Worm (Caenorhabditis elegans) whole organism, early embryonic: Measurements from ENCODE around the gene sra-35.

Source experiments
- B0310.2 ChIP-seq: sonication (generic microtip); optimal IDR thresholded peaks from 2 replicates; lab custom pipeline; 2016; ENCODE audit warnings: mild to moderate bottlenecking, missing genetic modification characterization, missing compliant biosample characterization
- F13C5.2 ChIP-seq: sonication (generic microtip); optimal IDR thresholded peaks from 2 replicates; lab custom pipeline; 2017; ENCODE audit warnings: mild to moderate bottlenecking, missing genetic modification characterization, inconsistent platforms, missing compliant biosample characterization
- aly-1 ChIP-seq: sonication (generic microtip); optimal IDR thresholded peaks from 2 replicates; lab custom pipeline; 2016; ENCODE audit warnings: missing genetic modification characterization, missing compliant biosample characterization
- ama-1 ChIP-seq: fragments of 150-350 bp; optimal IDR thresholded peaks from 2 replicates; lab custom pipeline; 2014
- ceh-13 ChIP-seq: fragments of 200-800 bp; sonication (Bioruptor generic); optimal IDR thresholded peaks from 2 replicates; lab custom pipeline; 2018; ENCODE audit warnings: mild to moderate bottlenecking, missing genetic modification characterization, missing compliant biosample characterization
- ceh-36 ChIP-seq: sonication (generic microtip); optimal IDR thresholded peaks from 2 replicates; lab custom pipeline; 2016; ENCODE audit warnings: missing genetic modification characterization, inconsistent platforms, missing compliant biosample characterization
- ets-7 ChIP-seq: sonication (generic microtip); optimal IDR thresholded peaks from 2 replicates; lab custom pipeline; 2016; ENCODE audit warnings: missing genotype, missing genetic modification characterization, missing compliant biosample characterization
- flt-1 ChIP-seq: fragments of 200-800 bp; sonication (Bioruptor generic); IDR thresholded peaks from 2 replicates; pipeline ENCODE4 v1.3.6; 2022; ENCODE audit warnings: missing genetic modification characterization, missing compliant biosample characterization
- hmbx-1 ChIP-seq: sonication (generic microtip); optimal IDR thresholded peaks from 2 replicates; lab custom pipeline; 2016; ENCODE audit warnings: mild to moderate bottlenecking, missing genetic modification characterization, missing compliant biosample characterization
- hmg-4 ChIP-seq: fragments of 200-800 bp; sonication (Bioruptor generic); optimal IDR thresholded peaks from 2 replicates; lab custom pipeline; 2018; ENCODE audit warnings: mild to moderate bottlenecking, missing genetic modification characterization, missing compliant biosample characterization
- hnd-1 ChIP-seq: sonication (generic microtip); optimal IDR thresholded peaks from 2 replicates; lab custom pipeline; 2016; ENCODE audit warnings: missing genetic modification characterization, missing compliant biosample characterization
- pes-1 ChIP-seq: fragments of 200-800 bp; sonication (Bioruptor generic); IDR thresholded peaks from 2 replicates; pipeline ENCODE4 v1.3.6; 2022; ENCODE audit warnings: missing genetic modification reagents, missing genetic modification characterization, missing compliant biosample characterization
- scrt-1 ChIP-seq: fragments of 200-800 bp; sonication (Bioruptor generic); IDR thresholded peaks from 2 replicates; pipeline ENCODE4 v1.3.6; 2022; ENCODE audit warnings: missing genetic modification characterization, missing compliant biosample characterization
- sea-1 ChIP-seq: fragments of 200-800 bp; sonication (Bioruptor generic); conservative IDR thresholded peaks from 2 replicates; pipeline ENCODE4 v1.3.6; 2022; ENCODE audit warnings: missing genetic modification characterization, missing compliant biosample characterization
- tbx-11 ChIP-seq: fragments of 200-800 bp; sonication (Bioruptor generic); IDR thresholded peaks from 2 replicates; pipeline ENCODE4 v1.3.6; 2022; ENCODE audit warnings: missing genetic modification characterization, missing compliant biosample characterization
- tbx-37 ChIP-seq: fragments of 200-800 bp; sonication (Bioruptor generic); conservative IDR thresholded peaks from 2 replicates; pipeline ENCODE4 v1.3.6; 2022; ENCODE audit warnings: missing genetic modification reagents, missing genetic modification characterization, missing compliant biosample characterization
- tra-4 ChIP-seq: sonication (generic microtip); optimal IDR thresholded peaks from 2 replicates; lab custom pipeline; 2017; ENCODE audit warnings: missing genetic modification characterization, missing compliant biosample characterization

sra-35 gene

DNA sequence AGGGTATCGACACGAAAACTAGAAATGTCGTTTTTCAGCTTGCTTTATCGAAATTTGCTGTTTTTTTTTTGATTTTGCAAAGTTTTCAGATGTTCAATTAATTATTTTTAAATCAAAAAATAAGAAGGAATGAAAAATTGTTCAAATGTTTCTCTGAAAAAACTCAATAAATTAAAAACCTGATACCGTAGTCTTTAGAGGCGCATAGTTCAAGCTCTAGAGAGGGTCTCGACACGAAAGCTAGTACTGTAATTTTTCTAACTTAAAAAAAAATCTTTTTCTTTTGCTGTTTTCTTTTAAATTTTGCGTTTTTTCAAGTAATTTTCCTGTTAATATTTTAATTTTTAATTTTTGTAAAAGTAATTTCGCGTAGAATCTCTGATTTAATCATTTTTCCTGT, 38.5 kb upstream of the sra-35 start:
- no peak for TF ChIP-seq tbx-11 (GFP tag; lab: Robert Waterston, UW)
- TF ChIP-seq hnd-1 (tag; lab: Kevin White, UChicago) = no peak
- no peak for TF ChIP-seq tra-4
- TF ChIP-seq sea-1 (GFP tag; lab: Robert Waterston, UW) = no peak
- no peak for TF ChIP-seq pes-1 (GFP tag; lab: Robert Waterston, UW)
- no peak for TF ChIP-seq ceh-36 (tag; lab: Kevin White, UChicago)
- TF ChIP-seq F13C5.2 (tag; lab: Kevin White, UChicago) = no peak
- TF ChIP-seq ama-1 (lab: Kevin White, UChicago) = no peak
- TF ChIP-seq scrt-1 (GFP tag; lab: Robert Waterston, UW) = no peak
- no peak for TF ChIP-seq B0310.2 (tag; lab: Kevin White, UChicago)
- TF ChIP-seq tbx-37 (GFP tag; lab: Robert Waterston, UW) = no peak
- TF ChIP-seq ets-7 (tag; lab: Kevin White, UChicago) = no peak
- no peak for TF ChIP-seq flt-1
- TF ChIP-seq hmbx-1 (tag; lab: Kevin White, UChicago) = no peak
- TF ChIP-seq aly-1 = no peak
- TF ChIP-seq ceh-13 (GFP tag; lab: Kevin White, UChicago) = no peak
- no peak for TF ChIP-seq hmg-4 (GFP tag; lab: Kevin White, UChicago)

DNA sequence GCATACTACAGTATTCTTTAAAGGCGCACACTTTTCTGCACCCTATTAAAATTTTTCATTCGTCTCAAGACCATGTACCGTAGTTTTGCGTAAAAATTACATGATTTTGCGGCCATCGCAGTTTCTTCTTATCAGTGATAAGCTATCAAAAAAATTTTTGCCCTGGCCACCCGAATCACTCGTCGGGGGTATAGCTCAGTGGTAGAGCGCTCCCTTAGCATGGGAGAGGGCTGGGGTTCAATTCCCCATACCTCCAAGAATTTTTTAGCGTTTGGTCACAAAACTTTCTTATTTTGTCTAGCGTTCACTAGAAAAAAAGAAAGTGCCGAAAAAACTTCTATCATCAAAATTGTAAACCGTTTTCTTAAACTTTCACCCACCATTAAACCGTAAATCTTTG, 37.5 kb upstream of the sra-35 start:
- no peak for TF ChIP-seq tra-4
- no peak for TF ChIP-seq tbx-37 (GFP tag; lab: Robert Waterston, UW)
- TF ChIP-seq hmg-4 (GFP tag; lab: Kevin White, UChicago) = no peak
- no peak for TF ChIP-seq sea-1 (GFP tag; lab: Robert Waterston, UW)
- TF ChIP-seq scrt-1 (GFP tag; lab: Robert Waterston, UW) = no peak
- TF ChIP-seq flt-1 = no peak
- TF ChIP-seq pes-1 (GFP tag; lab: Robert Waterston, UW) = no peak
- no peak for TF ChIP-seq hmbx-1 (tag; lab: Kevin White, UChicago)

DNA sequence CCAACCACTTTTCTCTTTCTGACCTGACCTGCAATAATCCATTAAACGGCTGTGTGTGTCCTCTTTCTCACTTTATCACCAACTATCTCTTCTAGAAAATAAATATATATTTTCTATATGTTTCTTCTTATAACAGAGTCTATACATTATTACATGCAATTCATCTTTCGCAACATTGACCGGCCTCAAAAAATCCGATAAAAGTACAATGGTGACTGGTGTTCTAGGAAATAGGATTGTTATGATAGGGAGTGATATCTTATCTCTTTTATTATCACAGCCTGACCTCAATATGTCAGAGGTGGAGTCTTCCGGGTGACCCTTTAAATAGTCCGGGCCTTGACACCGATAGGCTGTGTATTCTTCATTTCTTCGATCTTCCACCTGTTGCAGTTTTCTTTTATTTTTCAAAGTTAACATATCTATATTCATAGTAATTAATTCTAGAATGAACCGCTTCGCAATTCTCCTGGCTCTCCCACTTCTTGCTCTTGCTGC, 34.9 kb upstream of the sra-35 start, which contains the start of gene dao-2:
Gene dao-2, plus strand, starts transcription at position 448 of the 498 bp plus-strand sequence.
- no peak for TF ChIP-seq scrt-1 (GFP tag; lab: Robert Waterston, UW)
- no peak for TF ChIP-seq hnd-1 (tag; lab: Kevin White, UChicago)
- no peak for TF ChIP-seq ceh-13 (GFP tag; lab: Kevin White, UChicago)
- no peak for TF ChIP-seq hmg-4 (GFP tag; lab: Kevin White, UChicago)
- TF ChIP-seq sea-1 (GFP tag; lab: Robert Waterston, UW) = no peak
- no peak for TF ChIP-seq ets-7 (tag; lab: Kevin White, UChicago)
- TF ChIP-seq B0310.2 (tag; lab: Kevin White, UChicago) = no peak
- TF ChIP-seq ceh-36 (tag; lab: Kevin White, UChicago) = no peak

DNA sequence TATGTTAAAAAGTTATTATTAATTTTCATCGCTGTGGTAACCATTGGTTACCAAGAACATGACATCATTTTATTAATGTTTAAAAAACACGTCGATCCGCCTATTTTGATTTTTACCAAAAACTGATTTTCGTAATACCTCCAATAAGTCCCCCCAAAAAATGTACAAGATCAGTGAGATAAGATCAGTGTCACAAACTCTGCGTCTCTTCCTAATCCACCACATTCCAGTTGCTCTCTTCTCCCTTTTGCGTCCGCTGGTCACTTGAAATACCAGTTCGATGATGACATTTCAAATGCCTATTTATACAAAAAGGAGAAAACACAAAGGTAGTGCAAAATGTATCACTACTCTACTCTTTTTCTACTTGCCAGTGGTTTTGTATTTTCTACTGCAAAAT, 32.4 kb upstream of the sra-35 start, which contains the start of gene M03A1.8:
Gene M03A1.8, plus strand, starts transcription at position 269 of the 400 bp plus-strand sequence.
- TF ChIP-seq B0310.2 (tag; lab: Kevin White, UChicago) = no peak
- TF ChIP-seq ama-1 (lab: Kevin White, UChicago) = no peak
- TF ChIP-seq hmbx-1 (tag; lab: Kevin White, UChicago) = no peak
- no peak for TF ChIP-seq hmg-4 (GFP tag; lab: Kevin White, UChicago)
- no peak for TF ChIP-seq ets-7 (tag; lab: Kevin White, UChicago)
- no peak for TF ChIP-seq tbx-11 (GFP tag; lab: Robert Waterston, UW)
- TF ChIP-seq flt-1 = no peak
- TF ChIP-seq ceh-36 (tag; lab: Kevin White, UChicago) = no peak
- no peak for TF ChIP-seq tbx-37 (GFP tag; lab: Robert Waterston, UW)
- TF ChIP-seq F13C5.2 (tag; lab: Kevin White, UChicago) = no peak
- no peak for TF ChIP-seq ceh-13 (GFP tag; lab: Kevin White, UChicago)
- TF ChIP-seq hnd-1 (tag; lab: Kevin White, UChicago) = no peak

DNA sequence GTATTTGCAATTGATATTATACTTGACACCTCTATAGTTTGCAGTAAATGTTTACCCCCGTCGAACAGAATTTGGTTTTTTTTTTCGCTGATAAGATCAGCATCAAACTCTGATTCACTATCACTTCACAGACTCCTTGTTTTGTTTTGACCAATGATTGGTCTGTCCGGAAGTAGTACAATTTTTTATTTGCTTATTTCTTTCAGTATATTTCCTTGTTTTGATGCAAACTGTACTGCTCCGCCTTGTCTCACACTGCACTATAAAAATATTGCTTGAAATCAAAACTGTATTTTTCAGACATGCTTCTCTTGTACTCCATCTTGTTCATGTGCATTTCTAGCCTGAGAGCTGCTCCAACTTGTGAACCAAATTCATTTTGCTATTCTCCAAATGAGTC, 29.8 kb upstream of the sra-35 start, which contains the start of gene M03A1.3:
Gene M03A1.3, plus strand, starts transcription at position 301 of the 400 bp plus-strand sequence.
- no peak for TF ChIP-seq aly-1
- TF ChIP-seq flt-1 = no peak
- no peak for TF ChIP-seq ceh-13 (GFP tag; lab: Kevin White, UChicago)
- no peak for TF ChIP-seq tbx-37 (GFP tag; lab: Robert Waterston, UW)
- no peak for TF ChIP-seq sea-1 (GFP tag; lab: Robert Waterston, UW)
- no peak for TF ChIP-seq ceh-36 (tag; lab: Kevin White, UChicago)
- TF ChIP-seq B0310.2 (tag; lab: Kevin White, UChicago) = no peak
- no peak for TF ChIP-seq hmbx-1 (tag; lab: Kevin White, UChicago)
- TF ChIP-seq tbx-11 (GFP tag; lab: Robert Waterston, UW) = no peak
- no peak for TF ChIP-seq F13C5.2 (tag; lab: Kevin White, UChicago)
- no peak for TF ChIP-seq ets-7 (tag; lab: Kevin White, UChicago)
- TF ChIP-seq pes-1 (GFP tag; lab: Robert Waterston, UW) = no peak
- no peak for TF ChIP-seq scrt-1 (GFP tag; lab: Robert Waterston, UW)
- TF ChIP-seq ama-1 (lab: Kevin White, UChicago) = no peak
- no peak for TF ChIP-seq hnd-1 (tag; lab: Kevin White, UChicago)
- TF ChIP-seq tra-4 = no peak

DNA sequence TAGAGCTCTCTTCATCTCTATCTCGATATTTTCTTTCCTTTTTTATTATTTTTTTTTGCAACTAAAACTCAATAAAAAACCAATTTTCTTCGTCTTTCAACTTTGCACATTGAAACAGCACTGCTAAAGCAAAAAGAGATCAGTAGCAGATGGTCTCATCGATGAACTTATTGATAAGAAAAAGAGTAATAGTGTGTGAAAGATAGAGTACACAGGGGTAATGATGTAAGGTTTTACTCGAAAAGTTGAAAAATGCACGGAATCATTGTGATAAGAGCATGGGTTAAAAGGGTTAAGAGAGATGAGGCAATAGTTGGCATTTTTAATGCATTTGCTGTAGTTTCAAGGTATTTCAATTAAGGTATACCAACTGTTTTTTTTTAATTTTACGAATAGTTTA, 24.4 kb upstream of the sra-35 start:
- no peak for TF ChIP-seq tra-4
- no peak for TF ChIP-seq aly-1
- no peak for TF ChIP-seq hnd-1 (tag; lab: Kevin White, UChicago)
- TF ChIP-seq flt-1 = no peak
- no peak for TF ChIP-seq ama-1 (lab: Kevin White, UChicago)
- TF ChIP-seq hmg-4 (GFP tag; lab: Kevin White, UChicago) = no peak
- TF ChIP-seq ceh-13 (GFP tag; lab: Kevin White, UChicago) = no peak
- no peak for TF ChIP-seq tbx-37 (GFP tag; lab: Robert Waterston, UW)
- no peak for TF ChIP-seq sea-1 (GFP tag; lab: Robert Waterston, UW)
- no peak for TF ChIP-seq pes-1 (GFP tag; lab: Robert Waterston, UW)
- no peak for TF ChIP-seq hmbx-1 (tag; lab: Kevin White, UChicago)
- no peak for TF ChIP-seq scrt-1 (GFP tag; lab: Robert Waterston, UW)

DNA sequence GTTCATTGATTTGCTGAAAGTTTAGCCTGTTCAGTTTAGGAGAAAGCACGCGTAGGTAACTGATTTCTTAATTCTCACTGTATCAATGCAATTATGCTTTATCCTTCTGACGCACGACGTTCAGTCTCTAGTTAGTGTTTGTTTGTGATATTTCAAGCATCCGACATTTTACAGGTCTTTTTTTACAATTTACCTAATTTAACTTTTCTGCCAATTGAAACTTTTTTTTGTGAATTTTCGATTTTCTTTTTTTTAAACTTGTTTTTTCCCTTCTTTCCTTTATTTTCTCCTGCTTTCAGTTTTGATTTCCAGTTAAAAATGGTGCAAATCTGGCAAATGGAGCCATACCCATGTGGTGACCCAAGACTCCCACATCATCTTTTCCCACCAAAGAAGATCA, 23.1 kb upstream of the sra-35 start, which contains the start of gene K07E1.1:
Gene K07E1.1, plus strand, starts transcription at position 301 of the 400 bp plus-strand sequence.
- TF ChIP-seq flt-1 = no peak
- TF ChIP-seq scrt-1 (GFP tag; lab: Robert Waterston, UW) = no peak
- TF ChIP-seq hmg-4 (GFP tag; lab: Kevin White, UChicago) = no peak
- TF ChIP-seq ceh-13 (GFP tag; lab: Kevin White, UChicago) = no peak
- TF ChIP-seq pes-1 (GFP tag; lab: Robert Waterston, UW) = no peak
- TF ChIP-seq F13C5.2 (tag; lab: Kevin White, UChicago) = no peak
- TF ChIP-seq hmbx-1 (tag; lab: Kevin White, UChicago) = no peak
- TF ChIP-seq sea-1 (GFP tag; lab: Robert Waterston, UW) = no peak
- TF ChIP-seq tbx-11 (GFP tag; lab: Robert Waterston, UW) = no peak
- no peak for TF ChIP-seq tbx-37 (GFP tag; lab: Robert Waterston, UW)
- TF ChIP-seq ama-1 (lab: Kevin White, UChicago) = no peak
- no peak for TF ChIP-seq ets-7 (tag; lab: Kevin White, UChicago)
